Fruit fly (Drosophila melanogaster) S2 (cell line): ENCODE measurements around the gene LanB1.

Experiments used
- CG8478 ChIP-seq: fragments of >200 bp; optimal IDR thresholded peaks from 2 replicates; lab custom pipeline; 2018
- CTCF ChIP-seq, 2 experiments: fragments of >200 bp; optimal IDR thresholded peaks; 2 replicates each; lab custom pipeline; 2018

- no peak for TF ChIP-seq CG8478 (lab: Kevin White, UChicago)
- TF ChIP-seq CTCF (optimal IDR thresholded peaks at IDR 0.05; lab: Kevin White, UChicago), result no peak
Observed at dm6 chr2L:7813357-7813756, 2.1 kb downstream of the LanB1 start.
